Worm (Caenorhabditis elegans): Measurements from ENCODE around the gene pigw-1.

DNA sequence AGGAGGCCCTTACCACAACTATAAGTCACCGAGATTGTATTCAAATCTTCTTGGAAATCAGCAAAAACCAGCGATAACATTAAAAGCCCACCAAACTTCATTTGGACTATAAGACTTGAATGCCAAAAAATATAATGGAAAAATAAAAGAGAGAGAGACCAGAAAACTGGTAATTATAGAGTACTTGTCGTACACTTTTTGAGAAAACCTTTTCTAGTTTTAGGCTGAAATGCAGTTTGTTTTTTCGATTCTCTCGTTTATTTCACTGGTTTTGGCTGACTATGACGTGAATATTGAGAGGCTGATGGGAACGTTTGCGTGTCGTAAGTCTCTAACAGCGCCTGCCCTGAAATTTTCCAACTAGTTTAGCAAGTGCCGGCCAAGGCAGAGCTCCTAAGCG, 45.8 kb upstream of the pigw-1 start, which contains the start of the genes irld-64 and irld-63:
- TF ChIP-seq med-1 (GFP tag; optimal IDR thresholded peaks at IDR 0.05; ENCODE audit: insufficient read depth) (no peak), tab-1 (GFP tag; IDR thresholded peaks at IDR 0.05) (no peak), ref-1 (GFP tag; conservative IDR thresholded peaks at IDR 0.05) (no peak), ztf-29 (GFP tag; IDR thresholded peaks at IDR 0.05) (no peak), flt-1 (GFP tag; IDR thresholded peaks at IDR 0.05) (no peak), cog-1 (tag; optimal IDR thresholded peaks at IDR 0.05) (no peak), T22C8.4 (GFP tag; IDR thresholded peaks at IDR 0.05) (no peak), ztf-23 (GFP tag; IDR thresholded peaks at IDR 0.05) (no peak), klf-2 (GFP tag; conservative IDR thresholded peaks at IDR 0.05) (no peak)

Measured in whole organism, midembryonic.